Fruit fly (Drosophila melanogaster): Measurements from ENCODE around the gene 825-Oak.
A peak's percentile ranks its signal among the peaks of the same experiment; 100 is the strongest.

The 825-Oak gene

dm6 chr3L:19516547-19516946, 44.5 kb upstream of the 825-Oak start (continued):
- TF ChIP-seq CG34376 (GFP tag; optimal IDR thresholded peaks at IDR 0.05) (peak; percentile 85), gem (tag; optimal IDR thresholded peaks at IDR 0.05) (peak; percentile 81), Hsf (GFP tag; optimal IDR thresholded peaks at IDR 0.05) (peak; percentile 92), PHDP (tag; optimal IDR thresholded peaks at IDR 0.05) (no peak), bbx (GFP tag; IDR thresholded peaks at IDR 0.05; ENCODE audit: partially characterized antibody) (peak; percentile 53; the same call in 1 of the 2 replicates), Scr (GFP tag; IDR thresholded peaks at IDR 0.05; ENCODE audit: partially characterized antibody) (0 out of 2 replicates have a peak, but pooled peaks have one; percentile 17), aop (GFP tag; IDR thresholded peaks at IDR 0.05) (peak; percentile 60; the same call in 1 of the 2 replicates), Hmr (GFP tag; optimal IDR thresholded peaks at IDR 0.05) (peak; percentile 92), h (optimal IDR thresholded peaks at IDR 0.05) (no peak), CG4820 (GFP tag; optimal IDR thresholded peaks at IDR 0.05) (peak; percentile 85), gsb-n (tag; optimal IDR thresholded peaks at IDR 0.05) (peak; percentile 78), pnt (GFP tag; optimal IDR thresholded peaks at IDR 0.05) (peak; percentile 89), gro (GFP tag; optimal IDR thresholded peaks at IDR 0.05) (peak; percentile 96), CG7839 (tag; optimal IDR thresholded peaks at IDR 0.05) (peak; percentile 88), prd (optimal IDR thresholded peaks at IDR 0.05) (no peak), prd (GFP tag; IDR thresholded peaks at IDR 0.05) (peak; percentile 89), Antp (GFP tag; optimal IDR thresholded peaks at IDR 0.05) (peak; percentile 94), usp (GFP tag; optimal IDR thresholded peaks at IDR 0.05) (no peak), al (GFP tag; IDR thresholded peaks at IDR 0.05) (peak; percentile 91), ftz-f1 (GFP tag; optimal IDR thresholded peaks at IDR 0.05) (peak; percentile 43), YL-1 (GFP tag; optimal IDR thresholded peaks at IDR 0.05) (peak; percentile 33), Dref (GFP tag; IDR thresholded peaks at IDR 0.05) (peak; percentile 48), Deaf1 (tag; optimal IDR thresholded peaks at IDR 0.05) (no peak), CG6765 (GFP tag; optimal IDR thresholded peaks at IDR 0.05) (peak; percentile 90), hbn (GFP tag; IDR thresholded peaks at IDR 0.05; ENCODE audit: partially characterized antibody) (no peak), NK7.1 (GFP tag; optimal IDR thresholded peaks at IDR 0.05) (peak; percentile 84), CG7786 (GFP tag; optimal IDR thresholded peaks at IDR 0.05) (peak; percentile 71), otp (GFP tag; IDR thresholded peaks at IDR 0.05) (peak; percentile 90), GATAe (GFP tag; conservative IDR thresholded peaks at IDR 0.05) (peak; percentile 65), pita (GFP tag; optimal IDR thresholded peaks at IDR 0.05) (peak; percentile 40), E2f2 (GFP tag; IDR thresholded peaks at IDR 0.05) (peak; percentile 62), ERR (GFP tag; optimal IDR thresholded peaks at IDR 0.05) (peak; percentile 86), CG15479 (GFP tag; optimal IDR thresholded peaks at IDR 0.05) (no peak), D19B (GFP tag; optimal IDR thresholded peaks at IDR 0.05) (peak; percentile 81), CG7987 (GFP tag; optimal IDR thresholded peaks at IDR 0.05) (peak; percentile 97), CG16815 (GFP tag; optimal IDR thresholded peaks at IDR 0.05) (peak; percentile 73), yki (optimal IDR thresholded peaks at IDR 0.05) (peak; percentile 6), NfI (GFP tag; optimal IDR thresholded peaks at IDR 0.05) (peak; percentile 93), D19A (tag; optimal IDR thresholded peaks at IDR 0.05) (peak; percentile 62), CrebB (tag; optimal IDR thresholded peaks at IDR 0.05) (peak; percentile 48), onecut (GFP tag; IDR thresholded peaks at IDR 0.05) (peak; percentile 87), Side (GFP tag; optimal IDR thresholded peaks at IDR 0.05) (peak; percentile 94), CG3838 (GFP tag; optimal IDR thresholded peaks at IDR 0.05) (peak; percentile 60), Lhr (GFP tag; optimal IDR thresholded peaks at IDR 0.05) (peak; percentile 83), CkIIα-i1 (GFP tag; IDR thresholded peaks at IDR 0.05) (0 out of 2 replicates have a peak, but pooled peaks have one; percentile 50), lov (optimal IDR thresholded peaks at IDR 0.05) (no peak), lov (GFP tag; IDR thresholded peaks at IDR 0.05) (peak; percentile 95), CG8478 (optimal IDR thresholded peaks at IDR 0.05) (peak; percentile 84), CG30403 (GFP tag; optimal IDR thresholded peaks at IDR 0.05) (peak; percentile 90), zen2 (GFP tag; IDR thresholded peaks at IDR 0.05; ENCODE audit: partially characterized antibody) (no peak), CG14014 (GFP tag; IDR thresholded peaks at IDR 0.05) (peak; percentile 85; the same call in 1 of the 2 replicates), CG6272 (GFP tag; IDR thresholded peaks at IDR 0.05) (peak; percentile 86), CG1603 (tag; optimal IDR thresholded peaks at IDR 0.05) (peak; percentile 93)
